Worm (Caenorhabditis elegans) whole organism, L1 larva: Measurements from ENCODE around the gene Y27F2A.6.

Experiments
- C04F5.9 ChIP-seq: sonication (generic microtip); optimal IDR thresholded peaks from 2 replicates; lab custom pipeline; 2016; ENCODE audit warnings: missing genetic modification characterization, missing compliant biosample characterization
- aha-1 ChIP-seq: fragments of 150-350 bp; optimal IDR thresholded peaks from 2 replicates; lab custom pipeline; 2014; ENCODE audit warnings: missing biosample characterization, missing genetic modification characterization
- alr-1 ChIP-seq: fragments of 200-800 bp; sonication (Bioruptor generic); optimal IDR thresholded peaks from 2 replicates; lab custom pipeline; 2018; ENCODE audit warnings: borderline replicate concordance, mild to moderate bottlenecking, missing genetic modification characterization, missing compliant biosample characterization
- aly-2 ChIP-seq: fragments of 150-350 bp; optimal IDR thresholded peaks from 2 replicates; lab custom pipeline; 2014; ENCODE audit warnings: missing biosample characterization, missing genetic modification characterization
- ama-1 ChIP-seq: fragments of 150-350 bp; optimal IDR thresholded peaks from 2 replicates; lab custom pipeline; 2014
- ceh-8 ChIP-seq: fragments of 200-800 bp; sonication (Bioruptor generic); optimal IDR thresholded peaks from 2 replicates; lab custom pipeline; 2018; ENCODE audit warnings: mild to moderate bottlenecking, missing genetic modification characterization, moderate library complexity, missing compliant biosample characterization
- ceh-82 ChIP-seq, 3 experiments: fragments of 150-350 bp in 1 of 3; sonication (generic microtip) in 2 of 3; optimal IDR thresholded peaks; 2 replicates each; lab custom pipeline; 2014 to 2017; ENCODE audit warnings: missing biosample characterization in 3 of 3, missing genetic modification characterization in 3 of 3
- ceh-88 ChIP-seq: fragments of 200-800 bp; sonication (Bioruptor generic); IDR thresholded peaks from 2 replicates; pipeline ENCODE4 v1.3.6; 2022; ENCODE audit warnings: missing genetic modification characterization, missing compliant biosample characterization
- ces-1 ChIP-seq: fragments of 150-350 bp; optimal IDR thresholded peaks from 2 replicates; lab custom pipeline; 2014; ENCODE audit warnings: missing biosample characterization, missing genetic modification reagents, missing genetic modification characterization
- dpl-1 ChIP-seq, 3 experiments: fragments of 150-350 bp in 2 of 3; sonication (generic microtip) in 1 of 3; optimal IDR thresholded peaks; 2 replicates each; lab custom pipeline; 2014 to 2017; ENCODE audit warnings: missing biosample characterization in 3 of 3, missing genetic modification characterization in 3 of 3, missing genetic modification reagents in 3 of 3
- efl-1 ChIP-seq, 4 experiments: fragments of 150-350 bp; optimal IDR thresholded peaks in 3 of 4; peaks in 1 of 4; 1 replicate in 1 of 4; 2 replicates in 3 of 4; lab custom pipeline; 2014; ENCODE audit warnings: missing biosample characterization in 2 of 4, missing genetic modification characterization in 2 of 4, missing genetic modification reagents in 2 of 4
- elt-3 ChIP-seq, 6 experiments: fragments of 150-350 bp in 1 of 6; sonication (generic microtip); optimal IDR thresholded peaks; 2 replicates each; lab custom pipeline; 2017 to 2018; ENCODE audit warnings: missing biosample characterization in 6 of 6, missing genetic modification characterization in 6 of 6, inconsistent platforms in 1 of 6
- fkh-4 ChIP-seq: sonication (generic microtip); optimal IDR thresholded peaks from 2 replicates; lab custom pipeline; 2016; ENCODE audit warnings: missing compliant biosample characterization, missing genetic modification characterization, borderline replicate concordance
- fos-1 ChIP-seq: fragments of 150-350 bp; optimal IDR thresholded peaks from 2 replicates; lab custom pipeline; 2014; ENCODE audit warnings: missing biosample characterization, missing genetic modification characterization
- hlh-17 ChIP-seq: fragments of 200-800 bp; sonication (Bioruptor generic); optimal IDR thresholded peaks from 2 replicates; lab custom pipeline; 2018; ENCODE audit warnings: missing genetic modification characterization, mild to moderate bottlenecking, missing compliant biosample characterization, moderate library complexity, borderline replicate concordance
- jun-1 ChIP-seq: fragments of 150-350 bp; optimal IDR thresholded peaks from 2 replicates; lab custom pipeline; 2014; ENCODE audit warnings: missing biosample characterization, missing genetic modification reagents, missing genetic modification characterization
- lin-13 ChIP-seq: fragments of 150-350 bp; optimal IDR thresholded peaks from 2 replicates; lab custom pipeline; 2014; ENCODE audit warnings: missing biosample characterization, missing genetic modification reagents, missing genetic modification characterization
- lin-14 ChIP-seq: fragments of 200-800 bp; sonication (Bioruptor generic); optimal IDR thresholded peaks from 2 replicates; lab custom pipeline; 2018; ENCODE audit warnings: mild to moderate bottlenecking, missing genetic modification characterization, moderate library complexity, missing compliant biosample characterization
- lsy-2 ChIP-seq, 2 experiments: fragments of 150-350 bp; optimal IDR thresholded peaks; 2 replicates each; lab custom pipeline; 2014; ENCODE audit warnings: missing biosample characterization in 2 of 2, missing genetic modification characterization in 2 of 2
- mab-9 ChIP-seq: fragments of 200-800 bp; sonication (Bioruptor generic); IDR thresholded peaks from 2 replicates; pipeline ENCODE4 v1.3.6; 2022; ENCODE audit warnings: missing genetic modification reagents, missing genetic modification characterization, missing compliant biosample characterization
- mef-2 ChIP-seq: fragments of 150-350 bp; optimal IDR thresholded peaks from 2 replicates; lab custom pipeline; 2014; ENCODE audit warnings: missing biosample characterization, missing genetic modification characterization
- nhr-11 ChIP-seq: fragments of 150-350 bp; optimal IDR thresholded peaks from 2 replicates; lab custom pipeline; 2014; ENCODE audit warnings: missing biosample characterization, missing genetic modification characterization
- nhr-12 ChIP-seq: sonication (generic microtip); optimal IDR thresholded peaks from 2 replicates; lab custom pipeline; 2017; ENCODE audit warnings: missing biosample characterization, missing genetic modification characterization
- nhr-20 ChIP-seq: sonication (generic microtip); optimal IDR thresholded peaks from 2 replicates; lab custom pipeline; 2016; ENCODE audit warnings: mild to moderate bottlenecking, missing genetic modification characterization, missing compliant biosample characterization
- nhr-76 ChIP-seq: sonication (generic microtip); optimal IDR thresholded peaks from 2 replicates; lab custom pipeline; 2017; ENCODE audit warnings: missing biosample characterization, missing genetic modification characterization
- nhr-84 ChIP-seq: sonication (generic microtip); optimal IDR thresholded peaks from 2 replicates; lab custom pipeline; 2017; ENCODE audit warnings: missing biosample characterization, missing genetic modification characterization
- pag-3 ChIP-seq: sonication (generic microtip); optimal IDR thresholded peaks from 2 replicates; lab custom pipeline; 2017; ENCODE audit warnings: missing genetic modification characterization, mild to moderate bottlenecking, missing compliant biosample characterization, antibody characterized with exemption, borderline replicate concordance; ENCODE audit not compliant: insufficient read depth
- rnt-1 ChIP-seq: sonication (generic microtip); optimal IDR thresholded peaks from 2 replicates; lab custom pipeline; 2016; ENCODE audit warnings: mild to moderate bottlenecking, missing genetic modification characterization, moderate library complexity, missing compliant biosample characterization
- snpc-4 ChIP-seq: fragments of 150-350 bp; optimal IDR thresholded peaks from 2 replicates; lab custom pipeline; 2014; ENCODE audit warnings: missing biosample characterization, missing genetic modification characterization
- sox-4 ChIP-seq: sonication (generic microtip); optimal IDR thresholded peaks from 2 replicates; lab custom pipeline; 2016; ENCODE audit warnings: missing genetic modification characterization, missing compliant biosample characterization
- sup-37 ChIP-seq: fragments of 200-800 bp; sonication (Bioruptor generic); optimal IDR thresholded peaks from 2 replicates; lab custom pipeline; 2018; ENCODE audit warnings: mild to moderate bottlenecking, missing genetic modification characterization, missing compliant biosample characterization
- swsn-7 ChIP-seq: sonication (generic microtip); optimal IDR thresholded peaks from 2 replicates; lab custom pipeline; 2016; ENCODE audit warnings: missing genetic modification characterization, missing compliant biosample characterization
- tbx-2 ChIP-seq: sonication (generic microtip); optimal IDR thresholded peaks from 2 replicates; lab custom pipeline; 2016; ENCODE audit warnings: missing genetic modification characterization, missing compliant biosample characterization
- unc-62 ChIP-seq: fragments of 150-350 bp; optimal IDR thresholded peaks from 2 replicates; lab custom pipeline; 2014; ENCODE audit warnings: missing biosample characterization, missing genetic modification reagents, missing genetic modification characterization
- xbp-1 ChIP-seq: sonication (generic microtip); optimal IDR thresholded peaks from 2 replicates; lab custom pipeline; 2016; ENCODE audit warnings: missing genetic modification characterization, missing compliant biosample characterization
- zip-4 ChIP-seq: fragments of 200-800 bp; sonication (Bioruptor generic); optimal IDR thresholded peaks from 2 replicates; lab custom pipeline; 2018; ENCODE audit warnings: mild to moderate bottlenecking, missing genetic modification characterization, moderate library complexity, missing compliant biosample characterization

The Y27F2A.6 gene

DNA sequence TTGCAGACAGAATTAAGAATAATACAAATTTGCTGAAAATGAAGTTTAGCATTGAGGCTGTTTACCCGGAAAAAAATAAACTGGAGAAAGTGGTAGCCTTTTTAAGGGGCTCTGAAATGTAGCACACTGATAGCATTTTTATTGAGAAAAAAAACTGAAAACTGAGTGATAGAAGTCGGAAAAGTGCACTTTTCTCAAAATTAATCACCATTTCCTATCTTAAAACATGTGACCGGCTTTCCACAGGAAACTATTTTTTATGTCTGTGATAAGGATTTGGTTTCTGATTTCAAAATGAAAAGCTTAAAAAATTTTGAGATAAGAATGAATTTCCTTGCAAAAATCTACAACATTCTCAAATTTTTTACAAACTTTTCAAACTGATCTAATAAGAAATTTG, 37.5 kb upstream of the Y27F2A.6 start, which contains the start of gene ZC239.22:
Gene ZC239.22 (minus strand): TSS at position 101 of the 400 bp plus-strand sequence.
- TF ChIP-seq ceh-82 (tag; optimal IDR thresholded peaks at IDR 0.05; lab: Kevin White, UChicago) = no peak
- no peak for TF ChIP-seq snpc-4
- no peak for TF ChIP-seq ama-1 (lab: Kevin White, UChicago)
- no peak for TF ChIP-seq aha-1 (tag; lab: Kevin White, UChicago)
- no peak for TF ChIP-seq rnt-1 (tag; lab: Kevin White, UChicago)
- no peak for TF ChIP-seq sox-4 (tag; lab: Kevin White, UChicago)
- no peak for TF ChIP-seq tbx-2
- TF ChIP-seq nhr-84 (tag; lab: Kevin White, UChicago) = no peak
- no peak for TF ChIP-seq ceh-8
- no peak for TF ChIP-seq sup-37
- no peak for TF ChIP-seq zip-4
- no peak for TF ChIP-seq nhr-11 (tag; lab: Kevin White, UChicago)
- no peak for TF ChIP-seq hlh-17
- no peak for TF ChIP-seq mef-2
- no peak for TF ChIP-seq jun-1 (tag; lab: Kevin White, UChicago)
- TF ChIP-seq C04F5.9 = no peak
- no peak for TF ChIP-seq lin-13 (GFP tag; lab: Kevin White, UChicago)
- TF ChIP-seq, all 84 proteins: peak for 0

- TF ChIP-seq xbp-1 = peak; percentile 23
These were observed 32.6 kb upstream of the Y27F2A.6 start, which contains the start of gene ZC239.3 for ce11 chrII:3215762-3216161. Gene ZC239.3 (plus strand): TSS chrII:3216062.

DNA sequence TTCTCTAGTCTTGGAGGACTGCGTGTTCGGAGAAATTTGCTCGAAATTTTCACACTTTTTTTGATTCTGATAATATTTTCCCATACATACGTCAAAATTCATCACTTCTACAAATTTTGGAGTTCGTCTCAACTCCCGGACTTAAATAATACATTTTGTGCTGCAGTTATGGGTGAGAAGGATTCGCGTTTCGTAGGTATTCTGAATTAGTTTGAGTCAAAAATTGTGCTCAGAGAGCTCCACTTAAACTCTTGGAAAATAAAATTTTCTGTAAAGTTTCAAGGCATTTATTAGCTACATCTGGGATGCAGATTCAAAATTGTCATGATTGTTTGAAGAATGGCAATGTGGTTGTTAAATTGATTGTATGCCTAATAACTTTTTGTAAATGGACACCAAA, 30.7 kb upstream of the Y27F2A.6 start, which contains the start of gene ZC239.4:
Gene ZC239.4 (plus strand): TSS at position 301 of the 400 bp plus-strand sequence.
- TF ChIP-seq ces-1 (GFP tag; lab: Kevin White, UChicago) = no peak
- TF ChIP-seq pag-3 (tag; lab: Kevin White, UChicago) = no peak
- no peak for TF ChIP-seq xbp-1
- TF ChIP-seq efl-1 (optimal IDR thresholded peaks at IDR 0.05; lab: Kevin White, UChicago) = no peak
- TF ChIP-seq efl-1 (GFP tag; optimal IDR thresholded peaks at IDR 0.05 in 1 of 2; lab: Kevin White, UChicago) = no peak
- no peak for TF ChIP-seq swsn-7 (tag; lab: Kevin White, UChicago)
- TF ChIP-seq elt-3 (tag; optimal IDR thresholded peaks at IDR 0.05; lab: Kevin White, UChicago) = no peak
- no peak for TF ChIP-seq fos-1 (tag; lab: Kevin White, UChicago)
- TF ChIP-seq tbx-2 = no peak
- no peak for TF ChIP-seq nhr-12 (tag; lab: Kevin White, UChicago)
- no peak for TF ChIP-seq alr-1 (tag; lab: Kevin White, UChicago)
- TF ChIP-seq nhr-76 (tag; lab: Kevin White, UChicago) = no peak
- TF ChIP-seq ceh-88 (GFP tag; lab: Robert Waterston, UW) = no peak

- TF ChIP-seq unc-62 (GFP tag; lab: Kevin White, UChicago) = no peak
- no peak for TF ChIP-seq pag-3 (tag; lab: Kevin White, UChicago)
- no peak for TF ChIP-seq rnt-1 (tag; lab: Kevin White, UChicago)
- TF ChIP-seq swsn-7 (tag; lab: Kevin White, UChicago) = no peak
- no peak for TF ChIP-seq nhr-20 (tag; lab: Kevin White, UChicago)
- no peak for TF ChIP-seq lsy-2 (tag; optimal IDR thresholded peaks at IDR 0.05; lab: Kevin White, UChicago)
- TF ChIP-seq nhr-76 (tag; lab: Kevin White, UChicago) = no peak
- TF ChIP-seq fkh-4 (tag; lab: Kevin White, UChicago) = no peak
- TF ChIP-seq elt-3 (tag; optimal IDR thresholded peaks at IDR 0.05; lab: Kevin White, UChicago) = no peak
- no peak for TF ChIP-seq xbp-1
- TF ChIP-seq aly-2 (tag; lab: Kevin White, UChicago) = no peak
- no peak for TF ChIP-seq hlh-17
- TF ChIP-seq tbx-2 = no peak
- no peak for TF ChIP-seq jun-1 (tag; lab: Kevin White, UChicago)
- no peak for TF ChIP-seq mab-9 (GFP tag; lab: Robert Waterston, UW)
- TF ChIP-seq dpl-1 (GFP tag; optimal IDR thresholded peaks at IDR 0.05; lab: Kevin White, UChicago) = no peak
- TF ChIP-seq lin-14 (GFP tag; lab: Kevin White, UChicago) = no peak
- no peak for TF ChIP-seq ces-1 (GFP tag; lab: Kevin White, UChicago)
These were observed 27.2 kb upstream of the Y27F2A.6 start, which contains the start of gene ZC239.5 for ce11 chrII:3210365-3210764. Gene ZC239.5 (plus strand): TSS chrII:3210665.
